Worm (Caenorhabditis elegans) whole organism, L2 larva: ENCODE data around the gene Y45F3A.9.

Source experiments
- ama-1 ChIP-seq: fragments of 150-350 bp; optimal IDR thresholded peaks from 2 replicates; lab custom pipeline; 2018; ENCODE audit warnings: inconsistent platforms
- ceh-16 ChIP-seq: fragments of 150-350 bp; optimal IDR thresholded peaks from 2 replicates; lab custom pipeline; 2014; ENCODE audit warnings: missing biosample characterization, missing genetic modification characterization
- egl-27 ChIP-seq: sonication (generic microtip); optimal IDR thresholded peaks from 3 replicates; lab custom pipeline; 2017; ENCODE audit warnings: missing biosample characterization, missing genetic modification reagents, missing genetic modification characterization
- lin-39 ChIP-seq: fragments of 150-350 bp; optimal IDR thresholded peaks from 2 replicates; lab custom pipeline; 2014; ENCODE audit warnings: missing biosample characterization, missing genetic modification reagents, missing genetic modification characterization
- peb-1 ChIP-seq: fragments of 150-350 bp; optimal IDR thresholded peaks from 2 replicates; lab custom pipeline; 2014; ENCODE audit warnings: missing biosample characterization, missing genetic modification characterization
- snpc-4 ChIP-seq: fragments of 150-350 bp; optimal IDR thresholded peaks from 2 replicates; lab custom pipeline; 2014; ENCODE audit warnings: missing biosample characterization, missing genetic modification characterization

DNA sequence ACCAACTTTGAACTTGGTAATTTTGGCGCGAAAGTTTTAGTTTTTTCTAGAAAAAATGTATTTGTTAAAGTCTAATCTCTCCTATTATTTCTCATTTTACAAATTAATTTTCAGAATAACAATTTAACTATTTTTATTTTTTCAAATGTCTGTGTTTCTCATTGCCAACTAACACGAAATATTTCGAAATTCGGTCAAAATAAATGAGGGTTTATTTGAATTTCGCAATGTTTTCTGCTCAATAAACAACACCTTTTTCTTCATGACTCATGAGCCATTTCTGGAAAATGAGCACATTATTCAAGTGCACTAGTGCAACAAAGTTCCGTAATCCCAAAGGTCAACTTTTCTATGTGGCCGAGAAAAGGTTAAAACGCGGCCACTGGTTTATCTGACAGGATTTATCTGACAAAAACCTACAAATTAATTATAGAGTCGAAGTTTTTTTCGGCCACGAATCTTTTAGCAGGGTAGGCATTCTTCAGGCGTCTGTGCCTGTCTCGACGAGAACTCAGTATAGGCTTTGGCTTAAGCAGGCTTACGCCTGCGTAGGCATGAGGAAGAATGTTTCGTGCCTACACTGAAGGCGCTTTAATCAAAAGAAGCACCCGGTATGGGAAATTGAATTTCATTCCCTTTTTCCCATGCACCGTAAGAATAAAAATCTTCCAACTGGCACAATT is 43.5 kb upstream of the Y45F3A.9 start, which contains the start of gene Y39A1A.27:
- no peak for TF ChIP-seq ama-1
- no peak for TF ChIP-seq egl-27 (tag; lab: Kevin White, UChicago)
- no peak for TF ChIP-seq peb-1 (tag; lab: Kevin White, UChicago)
- no peak for TF ChIP-seq lin-39 (tag; lab: Kevin White, UChicago)
- no peak for TF ChIP-seq ceh-16
- TF ChIP-seq snpc-4 (tag; lab: Kevin White, UChicago): no peak
